Fruit fly (Drosophila melanogaster) whole organism, embryonic: Measurements from ENCODE around the gene hng2.

Source experiments
- ATbp ChIP-seq: fragments of 200-800 bp; sonication (Bioruptor generic); optimal IDR thresholded peaks from 2 replicates; lab custom pipeline; 2017; ENCODE audit warnings: missing biosample characterization, mild to moderate bottlenecking, missing genetic modification characterization, missing genetic modification reagents
- CG10274 ChIP-seq: fragments of 200-800 bp; sonication (Bioruptor generic); optimal IDR thresholded peaks from 3 replicates; lab custom pipeline; 2017; ENCODE audit warnings: missing biosample characterization, mild to moderate bottlenecking, missing genetic modification characterization
- CG10979 ChIP-seq: fragments of 200-800 bp; sonication (Bioruptor generic); optimal IDR thresholded peaks from 2 replicates; lab custom pipeline; 2018; ENCODE audit warnings: missing biosample characterization, mild to moderate bottlenecking, missing genetic modification characterization, moderate library complexity
- CG11398 ChIP-seq: fragments of 200-800 bp; sonication (Bioruptor generic); optimal IDR thresholded peaks from 2 replicates; lab custom pipeline; 2016; ENCODE audit warnings: missing biosample characterization, missing genetic modification characterization
- CG11504 ChIP-seq: fragments of 200-800 bp; sonication (Bioruptor generic); optimal IDR thresholded peaks from 3 replicates; lab custom pipeline; 2019; ENCODE audit warnings: missing biosample characterization, mild to moderate bottlenecking, missing genetic modification characterization, moderate library complexity
- CG12942 ChIP-seq: fragments of 200-800 bp; sonication (Bioruptor generic); optimal IDR thresholded peaks from 3 replicates; lab custom pipeline; 2016; ENCODE audit warnings: missing biosample characterization, missing genetic modification characterization
- CG15514 ChIP-seq: fragments of 200-800 bp; sonication (Bioruptor generic); optimal IDR thresholded peaks from 3 replicates; lab custom pipeline; 2017; ENCODE audit warnings: missing biosample characterization, missing genetic modification characterization, mild to moderate bottlenecking, moderate library complexity, missing genetic modification reagents
- CG1602 ChIP-seq: fragments of 200-800 bp; sonication (Bioruptor generic); optimal IDR thresholded peaks from 3 replicates; lab custom pipeline; 2016; ENCODE audit warnings: missing biosample characterization, missing genetic modification characterization
- CG16815 ChIP-seq: fragments of 200-800 bp; sonication (Bioruptor generic); optimal IDR thresholded peaks from 3 replicates; lab custom pipeline; 2017; ENCODE audit warnings: missing biosample characterization, mild to moderate bottlenecking, missing genetic modification characterization
- CG17361 ChIP-seq: fragments of 200-800 bp; sonication (Bioruptor generic); IDR thresholded peaks from 3 replicates; pipeline ENCODE4 v1.3.6; 2022; ENCODE audit warnings: missing biosample characterization, missing genetic modification characterization
- CG2199 ChIP-seq: fragments of 200-800 bp; sonication (Bioruptor generic); IDR thresholded peaks from 3 replicates; pipeline ENCODE4 v1.3.6; 2022; ENCODE audit warnings: missing biosample characterization, missing genetic modification characterization
- CG2875 ChIP-seq: fragments of 200-800 bp; sonication (Bioruptor generic); optimal IDR thresholded peaks from 2 replicates; lab custom pipeline; 2017; ENCODE audit warnings: missing biosample characterization, mild to moderate bottlenecking, missing genetic modification characterization, missing genetic modification reagents
- CG31441 ChIP-seq: fragments of 200-800 bp; sonication (Bioruptor generic); IDR thresholded peaks from 2 replicates; pipeline ENCODE4 v1.3.6; 2022; ENCODE audit warnings: missing biosample characterization, missing genetic modification characterization
- CG32772 ChIP-seq: fragments of 200-800 bp; sonication (Bioruptor generic); IDR thresholded peaks from 2 replicates; pipeline ENCODE4 v1.3.6; 2022; ENCODE audit warnings: missing biosample characterization, missing genetic modification characterization
- CG4404 ChIP-seq: fragments of 200-800 bp; sonication (Bioruptor generic); IDR thresholded peaks from 2 replicates; pipeline ENCODE4 v1.3.6; 2022; ENCODE audit warnings: missing biosample characterization, missing genetic modification characterization
- CG4424 ChIP-seq: fragments of 200-800 bp; sonication (Bioruptor generic); optimal IDR thresholded peaks from 3 replicates; lab custom pipeline; 2016; ENCODE audit warnings: missing biosample characterization, missing genetic modification characterization
- CG6683 ChIP-seq: fragments of 200-800 bp; sonication (Bioruptor generic); optimal IDR thresholded peaks from 2 replicates; lab custom pipeline; 2017; ENCODE audit warnings: missing biosample characterization, mild to moderate bottlenecking, missing genetic modification characterization, missing genetic modification reagents
- CG7556 ChIP-seq: fragments of 200-800 bp; sonication (Bioruptor generic); optimal IDR thresholded peaks from 2 replicates; lab custom pipeline; 2017; ENCODE audit warnings: missing biosample characterization, mild to moderate bottlenecking, missing genetic modification characterization
- CG8388 ChIP-seq: fragments of 200-800 bp; sonication (Bioruptor generic); optimal IDR thresholded peaks from 2 replicates; lab custom pipeline; 2019; ENCODE audit warnings: missing biosample characterization, mild to moderate bottlenecking, missing genetic modification characterization, moderate library complexity
- CG8765 ChIP-seq: fragments of 200-800 bp; sonication (Bioruptor generic); IDR thresholded peaks from 2 replicates; pipeline ENCODE4 v1.3.6; 2022; ENCODE audit warnings: missing biosample characterization, missing genetic modification characterization
- Chrac-16 ChIP-seq: fragments of 200-800 bp; sonication (Bioruptor generic); optimal IDR thresholded peaks from 3 replicates; lab custom pipeline; 2016; ENCODE audit warnings: missing biosample characterization, missing genetic modification characterization
- CoRest ChIP-seq: fragments of 200-800 bp; sonication (Bioruptor generic); optimal IDR thresholded peaks from 3 replicates; lab custom pipeline; 2018; ENCODE audit warnings: missing biosample characterization, mild to moderate bottlenecking, missing genetic modification characterization, moderate library complexity
- D ChIP-seq, 2 experiments: fragments of 200-800 bp in 1 of 2; fragments of >200 bp in 1 of 2; sonication (Bioruptor generic) in 1 of 2; optimal IDR thresholded peaks; 2 replicates in 1 of 2; 3 replicates in 1 of 2; lab custom pipeline; 2017; ENCODE audit warnings: mild to moderate bottlenecking in 1 of 2, missing biosample characterization in 1 of 2, missing genetic modification characterization in 1 of 2, missing genetic modification reagents in 1 of 2
- Eip74EF ChIP-seq, 2 experiments: fragments of 200-800 bp in 1 of 2; fragments of >200 bp in 1 of 2; sonication (Bioruptor generic) in 1 of 2; optimal IDR thresholded peaks; 2 replicates each; lab custom pipeline; 2017 to 2019; ENCODE audit warnings: missing biosample characterization in 2 of 2, missing genetic modification characterization in 2 of 2, mild to moderate bottlenecking in 1 of 2, moderate library complexity in 1 of 2
- H2.0 ChIP-seq: fragments of 200-800 bp; sonication (Bioruptor generic); IDR thresholded peaks from 2 replicates; pipeline ENCODE4 v1.3.6; 2022; ENCODE audit warnings: missing biosample characterization, missing genetic modification characterization
- HLH54F ChIP-seq: fragments of 200-800 bp; sonication (Bioruptor generic); optimal IDR thresholded peaks from 3 replicates; lab custom pipeline; 2016; ENCODE audit warnings: missing biosample characterization, missing genetic modification characterization
- Max ChIP-seq: fragments of 200-800 bp; sonication (Bioruptor generic); optimal IDR thresholded peaks from 2 replicates; lab custom pipeline; 2016; ENCODE audit warnings: missing biosample characterization, mild to moderate bottlenecking, missing genetic modification characterization
- Oli ChIP-seq: fragments of 200-800 bp; sonication (Bioruptor generic); optimal IDR thresholded peaks from 2 replicates; lab custom pipeline; 2018; ENCODE audit warnings: missing biosample characterization, mild to moderate bottlenecking, missing genetic modification characterization, moderate library complexity
- Pdp1 ChIP-seq, 2 experiments: fragments of 200-800 bp; sonication (Bioruptor generic); optimal IDR thresholded peaks; 3 replicates each; lab custom pipeline; 2016; ENCODE audit warnings: missing biosample characterization in 2 of 2, missing genetic modification characterization in 2 of 2, mild to moderate bottlenecking in 1 of 2, moderate library complexity in 1 of 2
- Sox100B ChIP-seq: fragments of 200-800 bp; sonication (Bioruptor generic); optimal IDR thresholded peaks from 3 replicates; lab custom pipeline; 2018; ENCODE audit warnings: missing biosample characterization, mild to moderate bottlenecking, missing genetic modification characterization
- Sox102F ChIP-seq: fragments of 200-800 bp; sonication (Bioruptor generic); optimal IDR thresholded peaks from 2 replicates; lab custom pipeline; 2018; ENCODE audit warnings: missing biosample characterization, mild to moderate bottlenecking, missing genetic modification characterization, moderate library complexity
- ap ChIP-seq: fragments of 200-800 bp; sonication (Bioruptor generic); IDR thresholded peaks from 2 replicates; pipeline ENCODE4 v1.3.6; 2022; ENCODE audit warnings: missing biosample characterization, missing genetic modification characterization
- az2 ChIP-seq: fragments of 200-800 bp; sonication (Bioruptor generic); optimal IDR thresholded peaks from 3 replicates; lab custom pipeline; 2016; ENCODE audit warnings: missing biosample characterization, missing genetic modification characterization
- cad ChIP-seq: fragments of >200 bp; optimal IDR thresholded peaks from 2 replicates; lab custom pipeline; 2017; ENCODE audit warnings: missing biosample characterization, missing genetic modification characterization
- chn ChIP-seq: fragments of 200-800 bp; sonication (Bioruptor generic); optimal IDR thresholded peaks from 2 replicates; lab custom pipeline; 2016; ENCODE audit warnings: missing biosample characterization, missing genetic modification characterization
- eve ChIP-seq, 2 experiments: fragments of >200 bp; optimal IDR thresholded peaks; 2 replicates each; lab custom pipeline; 2017; ENCODE audit warnings: missing biosample characterization in 2 of 2, missing genetic modification characterization in 2 of 2
- fru ChIP-seq: fragments of >200 bp; optimal IDR thresholded peaks from 2 replicates; lab custom pipeline; 2017
- hkb ChIP-seq, 2 experiments: fragments of 200-800 bp in 1 of 2; fragments of >200 bp in 1 of 2; sonication (Bioruptor generic) in 1 of 2; IDR thresholded peaks in 1 of 2; optimal IDR thresholded peaks in 1 of 2; 2 replicates each; pipeline versions ENCODE4 v1.3.6 to Lab custom; 2017 to 2022; ENCODE audit warnings: missing biosample characterization in 1 of 2, missing genetic modification characterization in 1 of 2
- lab ChIP-seq: fragments of 200-800 bp; sonication (Bioruptor generic); optimal IDR thresholded peaks from 3 replicates; lab custom pipeline; 2017; ENCODE audit warnings: missing biosample characterization, missing genetic modification characterization, mild to moderate bottlenecking, moderate library complexity, missing genetic modification reagents
- org-1 ChIP-seq: fragments of 200-800 bp; sonication (Bioruptor generic); optimal IDR thresholded peaks from 2 replicates; lab custom pipeline; 2017; ENCODE audit warnings: missing biosample characterization, missing genetic modification characterization
- peb ChIP-seq: fragments of 200-800 bp; sonication (Bioruptor generic); IDR thresholded peaks from 2 replicates; pipeline ENCODE4 v1.3.6; 2022; ENCODE audit warnings: missing biosample characterization, missing genetic modification characterization
- phol ChIP-seq: fragments of 200-800 bp; sonication (Bioruptor generic); optimal IDR thresholded peaks from 3 replicates; lab custom pipeline; 2018; ENCODE audit warnings: missing biosample characterization, mild to moderate bottlenecking, missing genetic modification characterization, moderate library complexity
- ro ChIP-seq: fragments of 200-800 bp; sonication (Bioruptor generic); IDR thresholded peaks from 2 replicates; pipeline ENCODE4 v1.3.6; 2022; ENCODE audit warnings: missing biosample characterization, missing genetic modification characterization
- sens ChIP-seq: fragments of 200-800 bp; sonication (Bioruptor generic); peaks from one replicate; lab custom pipeline; 2016; ENCODE audit warnings: missing biosample characterization, missing genetic modification characterization
- so ChIP-seq: fragments of 200-800 bp; sonication (Bioruptor generic); IDR thresholded peaks from 3 replicates; pipeline ENCODE4 v1.3.6; 2022; ENCODE audit warnings: missing biosample characterization, missing genetic modification characterization
- tx ChIP-seq: fragments of 200-800 bp; sonication (Bioruptor generic); optimal IDR thresholded peaks from 2 replicates; lab custom pipeline; 2016; ENCODE audit warnings: missing biosample characterization, missing genetic modification characterization
- z ChIP-seq: fragments of 200-800 bp; sonication (Bioruptor generic); IDR thresholded peaks from 3 replicates; pipeline ENCODE4 v1.3.6; 2022; ENCODE audit warnings: missing biosample characterization, missing genetic modification characterization
- zfh1 ChIP-seq: fragments of 200-800 bp; sonication (Bioruptor generic); IDR thresholded peaks from 3 replicates; pipeline ENCODE4 v1.3.6; 2022; ENCODE audit warnings: missing biosample characterization, missing genetic modification characterization

hng2 gene

DNA sequence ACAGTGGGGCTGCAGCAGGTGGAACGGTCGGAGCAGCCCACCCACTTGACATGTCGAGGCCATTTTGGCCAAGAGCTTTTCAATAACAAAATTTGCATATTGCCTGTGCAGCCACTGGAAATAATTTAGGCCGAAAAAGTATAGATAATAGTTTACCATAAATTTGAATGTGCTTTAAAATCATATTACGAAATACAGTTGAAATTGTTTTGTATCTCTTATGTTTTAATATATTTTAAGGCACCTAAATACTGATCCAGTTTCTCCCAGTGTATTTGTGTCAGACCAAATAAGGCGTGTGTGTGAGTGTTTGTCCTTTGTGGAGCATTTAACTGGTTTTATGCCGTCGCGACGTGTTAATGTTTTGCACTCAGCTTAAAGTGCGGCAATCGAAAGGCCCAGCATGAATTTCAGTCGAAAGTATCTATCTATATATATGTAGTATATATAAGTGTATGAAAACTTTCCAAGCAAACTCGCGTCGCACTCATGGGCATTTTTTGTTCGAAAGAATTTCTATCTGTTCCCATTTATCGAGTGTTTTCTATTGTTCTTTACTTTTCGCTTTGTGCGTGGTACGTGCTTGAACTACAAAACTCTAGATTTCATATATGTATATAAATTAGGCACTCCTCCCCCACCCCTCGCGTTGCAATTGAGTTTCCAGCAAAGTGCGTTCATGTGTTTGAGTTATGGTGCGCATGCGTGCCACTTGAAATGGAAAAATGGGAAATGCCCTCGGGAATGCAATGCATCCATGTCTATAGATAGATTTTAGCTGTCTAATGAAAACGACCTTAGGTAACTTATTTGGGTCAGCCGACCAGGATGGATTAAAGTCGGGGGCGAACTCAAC lies 43.5 kb downstream of the hng2 start (continued):
- TF ChIP-seq z (GFP tag; lab: Robert Waterston, UW) (peak; percentile 75; the same call in 2 of the 3 replicates), chn (peak; percentile 12), CG12942 (GFP tag; lab: Kevin White, UChicago) (no peak), CG31441 (GFP tag; lab: Robert Waterston, UW) (no peak), CG15514 (GFP tag; lab: Kevin White, UChicago) (no peak), cad (GFP tag; lab: Kevin White, UChicago) (no peak), tx (GFP tag; lab: Kevin White, UChicago) (no peak), hkb (optimal IDR thresholded peaks at IDR 0.05; lab: Kevin White, UChicago) (no peak), hkb (GFP tag; IDR thresholded peaks at IDR 0.05; lab: Robert Waterston, UW) (peak; percentile 43; the same call in 1 of the 2 replicates), ap (no peak), CG2199 (GFP tag; lab: Robert Waterston, UW) (peak; percentile 100), ATbp (peak; percentile 19), CG11398 (no peak), CG16815 (GFP tag; lab: Kevin White, UChicago) (peak; percentile 37), eve (GFP tag; optimal IDR thresholded peaks at IDR 0.05; lab: Kevin White, UChicago) (peak in 1 of 2 experiments; percentile 55), fru (lab: Kevin White, UChicago) (no peak), CG10979 (tag; lab: Kevin White, UChicago) (peak; percentile 59), CG4424 (GFP tag; lab: Kevin White, UChicago) (peak; percentile 38), Chrac-16 (peak; percentile 34), Oli (tag; lab: Kevin White, UChicago) (peak; percentile 32), H2.0 (GFP tag; lab: Robert Waterston, UW) (0 out of 2 replicates have a peak, but pooled peaks have one; percentile 24), CG4404 (GFP tag; lab: Robert Waterston, UW) (no peak; the same call in 1 of the 2 replicates), sens (peak; percentile 71), so (GFP tag; lab: Robert Waterston, UW) (0 out of 3 replicates have a peak, but pooled peaks have one; percentile 47), Max (GFP tag; lab: Kevin White, UChicago) (no peak), CG7556 (GFP tag; lab: Kevin White, UChicago) (peak; percentile 25), Eip74EF (GFP tag; optimal IDR thresholded peaks at IDR 0.05; lab: Kevin White, UChicago) (no peak), CG11504 (peak; percentile 52), HLH54F (GFP tag; lab: Kevin White, UChicago) (no peak), zfh1 (peak; percentile 63; the same call in 1 of the 3 replicates), CG2875 (peak; percentile 33), lab (GFP tag; lab: Kevin White, UChicago) (no peak), phol (peak; percentile 59), CoRest (tag; lab: Kevin White, UChicago) (peak; percentile 43), org-1 (no peak), D (optimal IDR thresholded peaks at IDR 0.05; lab: Kevin White, UChicago) (no peak), D (GFP tag; optimal IDR thresholded peaks at IDR 0.05; lab: Kevin White, UChicago) (no peak), CG1602 (GFP tag; lab: Kevin White, UChicago) (peak; percentile 43), Pdp1 (GFP tag; optimal IDR thresholded peaks at IDR 0.05; lab: Kevin White, UChicago) (no peak), Sox100B (GFP tag; lab: Kevin White, UChicago) (no peak), CG10274 (GFP tag; lab: Kevin White, UChicago) (no peak), Sox102F (GFP tag; lab: Kevin White, UChicago) (peak; percentile 38), peb (peak; percentile 28; the same call in 1 of the 2 replicates), CG8765 (GFP tag; lab: Robert Waterston, UW) (peak; percentile 26; the same call in 1 of the 2 replicates), CG32772 (GFP tag; lab: Robert Waterston, UW) (no peak), CG17361 (GFP tag; lab: Robert Waterston, UW) (0 out of 3 replicates have a peak, but pooled peaks have one; percentile 38), az2 (peak; percentile 24), CG6683 (GFP tag; lab: Kevin White, UChicago) (no peak), CG8388 (GFP tag; lab: Kevin White, UChicago) (peak; percentile 56), ro (GFP tag; lab: Robert Waterston, UW) (no peak)
